Worm (Caenorhabditis elegans) whole organism, midembryonic: Measurements from ENCODE around the gene F14F3.5.

Experiments used
- flt-1 ChIP-seq: fragments of 200-800 bp; sonication (Bioruptor generic); IDR thresholded peaks from 2 replicates; pipeline ENCODE4 v1.3.6; 2022; ENCODE audit warnings: missing genetic modification characterization, missing compliant biosample characterization
- klf-2 ChIP-seq: fragments of 200-800 bp; sonication (Bioruptor generic); conservative IDR thresholded peaks from 2 replicates; pipeline ENCODE4 v1.3.6; 2022; ENCODE audit warnings: missing genetic modification reagents, missing genetic modification characterization, missing compliant biosample characterization
- ref-1 ChIP-seq: fragments of 200-800 bp; sonication (Bioruptor generic); conservative IDR thresholded peaks from 2 replicates; pipeline ENCODE4 v1.3.6; 2022; ENCODE audit warnings: missing genetic modification reagents, missing genetic modification characterization, missing compliant biosample characterization
- tab-1 ChIP-seq: fragments of 200-800 bp; sonication (Bioruptor generic); IDR thresholded peaks from 2 replicates; pipeline ENCODE4 v1.3.6; 2022; ENCODE audit warnings: missing genetic modification characterization, missing compliant biosample characterization
- ztf-23 ChIP-seq: fragments of 200-800 bp; sonication (Bioruptor generic); IDR thresholded peaks from 2 replicates; pipeline ENCODE4 v1.3.6; 2022; ENCODE audit warnings: missing genetic modification reagents, missing genetic modification characterization, missing compliant biosample characterization
- ztf-29 ChIP-seq: fragments of 200-800 bp; sonication (Bioruptor generic); IDR thresholded peaks from 2 replicates; pipeline ENCODE4 v1.3.6; 2022; ENCODE audit warnings: missing genetic modification reagents, missing genetic modification characterization, missing compliant biosample characterization

DNA sequence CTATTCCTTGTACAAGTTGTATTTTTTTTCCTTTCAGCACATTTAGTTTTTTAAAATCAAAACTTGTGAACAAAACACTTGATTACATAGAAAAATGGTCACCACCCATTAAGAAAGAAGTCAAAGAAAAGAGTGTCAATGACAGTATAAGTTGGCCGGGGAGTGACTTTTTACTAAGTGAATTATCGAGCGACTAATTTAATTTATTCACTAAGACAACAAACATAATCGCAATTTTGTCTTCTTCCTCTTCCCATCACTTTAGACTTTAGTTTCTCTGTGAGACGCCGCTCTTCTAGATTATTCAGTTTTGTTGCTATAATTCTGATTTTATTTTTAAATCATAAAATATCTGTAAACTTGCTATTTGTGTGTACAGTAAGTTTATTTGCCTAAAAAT, 15.0 kb downstream of the F14F3.5 start:
- TF ChIP-seq ztf-23 (no peak), tab-1 (GFP tag; lab: Robert Waterston, UW) (no peak), flt-1 (GFP tag; lab: Robert Waterston, UW) (no peak), ref-1 (GFP tag; lab: Robert Waterston, UW) (no peak), ztf-29 (GFP tag; lab: Robert Waterston, UW) (no peak), klf-2 (GFP tag; lab: Robert Waterston, UW) (no peak)
